1 fruit fly cellular context compared by ENCODE assay signal in the genomic region with DNA sequence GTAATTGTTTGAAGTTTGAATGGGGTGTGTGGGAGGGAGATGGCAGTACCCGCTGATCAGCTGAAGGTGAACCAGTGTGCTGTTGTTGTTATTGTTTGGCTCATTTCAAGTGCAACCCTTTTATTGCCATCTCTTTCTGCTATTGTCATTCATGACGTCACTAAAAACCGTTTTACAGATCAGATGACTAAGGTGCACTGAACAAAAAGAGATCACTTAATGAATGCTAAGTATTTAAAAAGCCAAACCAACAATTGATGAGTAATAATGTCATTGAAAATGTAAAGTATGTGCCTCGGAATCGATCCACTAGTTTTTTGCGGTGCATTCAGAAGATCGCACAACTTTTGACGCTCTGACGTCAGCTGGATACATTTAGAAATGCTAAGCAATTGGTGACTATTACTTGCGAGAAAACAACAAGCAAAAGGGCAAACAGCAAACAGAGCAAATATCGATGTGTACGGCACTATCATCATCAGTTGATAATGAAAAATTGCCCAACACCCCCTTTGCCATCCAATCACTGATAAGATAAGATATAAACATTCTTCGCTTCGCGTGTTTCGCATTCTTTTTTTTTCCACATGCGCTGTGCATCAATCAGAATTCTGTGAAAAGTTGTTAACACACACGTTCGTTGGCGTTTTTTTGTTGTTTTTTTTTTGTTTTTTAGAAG.
TF ChIP-seq lines count a peak whose summit lies in the region.

No protein-coding gene starts in this region.

TF ChIP-seq in whole organism, embryonic, 481 proteins besides CTCF, POLR2A, EP300 and RAD21 (continued from another document):
- TF ChIP-seq ranshi (GFP tag; IDR thresholded peaks at IDR 0.05; lab: Robert Waterston, UW) (no peak), seq (GFP tag; IDR thresholded peaks at IDR 0.05; lab: Robert Waterston, UW) (no peak), Sox100B (GFP tag; optimal IDR thresholded peaks at IDR 0.05; lab: Kevin White, UChicago) (peak; percentile 11), B-H2 (GFP tag; optimal IDR thresholded peaks at IDR 0.05; lab: Kevin White, UChicago) (no peak), CG6689 (GFP tag; IDR thresholded peaks at IDR 0.05; lab: Robert Waterston, UW) (peak; percentile 81), CG4730 (GFP tag; IDR thresholded peaks at IDR 0.05; lab: Robert Waterston, UW) (no peak), eve (GFP tag; optimal IDR thresholded peaks at IDR 0.05; lab: Kevin White, UChicago) (peak in 1 of 2 experiments; percentile 88), tap (tag; optimal IDR thresholded peaks at IDR 0.05; lab: Kevin White, UChicago) (peak; percentile 16), CG2116 (GFP tag; optimal IDR thresholded peaks at IDR 0.05; lab: Kevin White, UChicago) (peak; percentile 29), tgo (GFP tag; IDR thresholded peaks at IDR 0.05; lab: Robert Waterston, UW) (no peak; the same call in 2 of the 3 replicates), gcm (GFP tag; optimal IDR thresholded peaks at IDR 0.05; lab: Kevin White, UChicago) (peak; percentile 41), Sox102F (GFP tag; optimal IDR thresholded peaks at IDR 0.05; lab: Kevin White, UChicago) (peak; percentile 30), Meics (GFP tag; optimal IDR thresholded peaks at IDR 0.05; lab: Kevin White, UChicago) (peak; percentile 43), CG15269 (tag; optimal IDR thresholded peaks at IDR 0.05; lab: Kevin White, UChicago) (peak; percentile 50), CrebB (tag; optimal IDR thresholded peaks at IDR 0.05; lab: Kevin White, UChicago) (peak; percentile 26), CG11695 (GFP tag; IDR thresholded peaks at IDR 0.05; lab: Robert Waterston, UW) (0 out of 3 replicates have a peak, but pooled peaks have one; percentile 33), CG13424 (tag; optimal IDR thresholded peaks at IDR 0.05; lab: Kevin White, UChicago) (peak; percentile 18), CG10366 (GFP tag; IDR thresholded peaks at IDR 0.05; lab: Robert Waterston, UW) (peak; percentile 10; the same call in 1 of the 2 replicates), CG13287 (GFP tag; IDR thresholded peaks at IDR 0.05; lab: Robert Waterston, UW; ENCODE audit: partially characterized antibody) (no peak), CG1233 (GFP tag; optimal IDR thresholded peaks at IDR 0.05; lab: Kevin White, UChicago) (no peak), CG11398 (GFP tag; optimal IDR thresholded peaks at IDR 0.05; lab: Kevin White, UChicago) (no peak), CG10321 (GFP tag; IDR thresholded peaks at IDR 0.05; lab: Robert Waterston, UW) (peak; percentile 75), D19B (GFP tag; optimal IDR thresholded peaks at IDR 0.05; lab: Kevin White, UChicago) (no peak), CG17361 (GFP tag; IDR thresholded peaks at IDR 0.05; lab: Robert Waterston, UW) (no peak), Atf3 (GFP tag; optimal IDR thresholded peaks at IDR 0.05; lab: Kevin White, UChicago) (peak; percentile 45), cato (GFP tag; optimal IDR thresholded peaks at IDR 0.05; lab: Kevin White, UChicago; ENCODE audit: borderline replicate concordance) (no peak), D (optimal IDR thresholded peaks at IDR 0.05; lab: Kevin White, UChicago) (no peak), D (GFP tag; optimal IDR thresholded peaks at IDR 0.05; lab: Kevin White, UChicago) (peak; percentile 19), Max (GFP tag; optimal IDR thresholded peaks at IDR 0.05; lab: Kevin White, UChicago) (no peak), dpn (GFP tag; optimal IDR thresholded peaks at IDR 0.05; lab: Kevin White, UChicago) (peak; percentile 4 to 26), fd3F (GFP tag; optimal IDR thresholded peaks at IDR 0.05; lab: Kevin White, UChicago) (peak; percentile 13), prd (optimal IDR thresholded peaks at IDR 0.05; lab: Kevin White, UChicago) (no peak), prd (GFP tag; IDR thresholded peaks at IDR 0.05; lab: Robert Waterston, UW) (peak; percentile 50; the same call in 1 of the 3 replicates), Dek (tag; optimal IDR thresholded peaks at IDR 0.05; lab: Kevin White, UChicago) (peak; percentile 26), sqz (GFP tag; optimal IDR thresholded peaks at IDR 0.05; lab: Kevin White, UChicago) (no peak), bsh (GFP tag; optimal IDR thresholded peaks at IDR 0.05; lab: Kevin White, UChicago) (peak in 1 of 2 experiments; percentile 8), CG12219 (GFP tag; optimal IDR thresholded peaks at IDR 0.05; lab: Kevin White, UChicago) (peak; percentile 14), ems (GFP tag; optimal IDR thresholded peaks at IDR 0.05; lab: Kevin White, UChicago) (peak; percentile 39), sens (GFP tag; lab: Kevin White, UChicago) (peak; percentile 63), Oli (tag; optimal IDR thresholded peaks at IDR 0.05; lab: Kevin White, UChicago) (peak; percentile 33), pan (optimal IDR thresholded peaks at IDR 0.05; lab: Kevin White, UChicago) (no peak), pan (GFP tag; optimal IDR thresholded peaks at IDR 0.05 in 1 of 2, IDR thresholded peaks at IDR 0.05 in 1 of 2) (peak in 1 of 2 experiments; percentile 50), Kr (GFP tag; optimal IDR thresholded peaks at IDR 0.05; lab: Kevin White, UChicago) (peak; percentile 7), knrl (GFP tag; IDR thresholded peaks at IDR 0.05; lab: Robert Waterston, UW; ENCODE audit: partially characterized antibody) (no peak), eyg (GFP tag; optimal IDR thresholded peaks at IDR 0.05; lab: Kevin White, UChicago) (no peak), Ada2b (GFP tag; IDR thresholded peaks at IDR 0.05; lab: Robert Waterston, UW) (peak; percentile 28; the same call in 1 of the 2 replicates), CG8924 (tag; optimal IDR thresholded peaks at IDR 0.05; lab: Kevin White, UChicago) (peak; percentile 41), CG33557 (GFP tag; optimal IDR thresholded peaks at IDR 0.05; lab: Kevin White, UChicago) (no peak), tin (GFP tag; optimal IDR thresholded peaks at IDR 0.05; lab: Kevin White, UChicago) (no peak), CG6813 (GFP tag; optimal IDR thresholded peaks at IDR 0.05; lab: Kevin White, UChicago) (peak; percentile 37), CG18476 (GFP tag; optimal IDR thresholded peaks at IDR 0.05; lab: Kevin White, UChicago) (no peak), lbe (GFP tag; optimal IDR thresholded peaks at IDR 0.05; lab: Kevin White, UChicago) (peak; percentile 25), CG9817 (tag; optimal IDR thresholded peaks at IDR 0.05; lab: Kevin White, UChicago) (peak; percentile 45), CG5180 (GFP tag; optimal IDR thresholded peaks at IDR 0.05; lab: Kevin White, UChicago) (no peak), Pdp1 (GFP tag; optimal IDR thresholded peaks at IDR 0.05; lab: Kevin White, UChicago) (peak in 1 of 2 experiments; percentile 13), CG12942 (GFP tag; optimal IDR thresholded peaks at IDR 0.05; lab: Kevin White, UChicago) (no peak), CG10274 (GFP tag; optimal IDR thresholded peaks at IDR 0.05; lab: Kevin White, UChicago) (no peak), ara (GFP tag; IDR thresholded peaks at IDR 0.05; lab: Robert Waterston, UW) (no peak), CHES-1-like (GFP tag; optimal IDR thresholded peaks at IDR 0.05; lab: Kevin White, UChicago) (peak; percentile 46), CG2875 (GFP tag; optimal IDR thresholded peaks at IDR 0.05; lab: Kevin White, UChicago) (no peak), CG9727 (GFP tag; optimal IDR thresholded peaks at IDR 0.05; lab: Kevin White, UChicago) (peak; percentile 35), CG18599 (GFP tag; optimal IDR thresholded peaks at IDR 0.05; lab: Kevin White, UChicago) (peak; percentile 57), CG10979 (tag; optimal IDR thresholded peaks at IDR 0.05; lab: Kevin White, UChicago) (peak; percentile 11), Camta (GFP tag; optimal IDR thresholded peaks at IDR 0.05; lab: Kevin White, UChicago) (no peak), BtbVII (GFP tag; optimal IDR thresholded peaks at IDR 0.05; lab: Kevin White, UChicago) (peak; percentile 44), tx (GFP tag; optimal IDR thresholded peaks at IDR 0.05; lab: Kevin White, UChicago) (peak; percentile 13), Hr3 (GFP tag; optimal IDR thresholded peaks at IDR 0.05; lab: Kevin White, UChicago) (peak; percentile 39), Ets97D (GFP tag; optimal IDR thresholded peaks at IDR 0.05; lab: Kevin White, UChicago) (no peak), pb (GFP tag; optimal IDR thresholded peaks at IDR 0.05; lab: Kevin White, UChicago) (peak; percentile 13), HLH3B (GFP tag; IDR thresholded peaks at IDR 0.05; lab: Robert Waterston, UW) (peak; percentile 34; the same call in 1 of the 2 replicates), chinmo (GFP tag; IDR thresholded peaks at IDR 0.05; lab: Robert Waterston, UW; ENCODE audit: partially characterized antibody) (peak; percentile 76; the same call in 3 of the 4 replicates), CG1832 (GFP tag; optimal IDR thresholded peaks at IDR 0.05; lab: Kevin White, UChicago) (peak; percentile 40), CG3847 (GFP tag; IDR thresholded peaks at IDR 0.05; lab: Robert Waterston, UW) (peak; percentile 42), Lhr (GFP tag; optimal IDR thresholded peaks at IDR 0.05; lab: Kevin White, UChicago) (no peak), CG7839 (tag; optimal IDR thresholded peaks at IDR 0.05; lab: Kevin White, UChicago) (peak; percentile 56), zfh2 (GFP tag; optimal IDR thresholded peaks at IDR 0.05; lab: Kevin White, UChicago) (peak; percentile 31), ATbp (GFP tag; optimal IDR thresholded peaks at IDR 0.05; lab: Kevin White, UChicago) (peak; percentile 20), org-1 (GFP tag; optimal IDR thresholded peaks at IDR 0.05; lab: Kevin White, UChicago) (peak; percentile 44), Taf1 (GFP tag; IDR thresholded peaks at IDR 0.05; lab: Robert Waterston, UW) (no peak), br (optimal IDR thresholded peaks at IDR 0.05; lab: Kevin White, UChicago) (no peak), CG7786 (GFP tag; optimal IDR thresholded peaks at IDR 0.05; lab: Kevin White, UChicago) (peak; percentile 15), sd (tag; optimal IDR thresholded peaks at IDR 0.05; lab: Kevin White, UChicago) (peak; percentile 97), ind (GFP tag; optimal IDR thresholded peaks at IDR 0.05; lab: Kevin White, UChicago) (peak; percentile 29), CoRest (tag; optimal IDR thresholded peaks at IDR 0.05; lab: Kevin White, UChicago) (peak; percentile 11), CG42726 (GFP tag; IDR thresholded peaks at IDR 0.05; lab: Robert Waterston, UW; ENCODE audit: partially characterized antibody) (no peak), pros (GFP tag; optimal IDR thresholded peaks at IDR 0.05; lab: Kevin White, UChicago) (peak; percentile 9), E2f1 (GFP tag; IDR thresholded peaks at IDR 0.05; lab: Robert Waterston, UW) (0 out of 2 replicates have a peak, but pooled peaks have one; percentile 40), CG11456 (GFP tag; IDR thresholded peaks at IDR 0.05; lab: Robert Waterston, UW) (0 out of 3 replicates have a peak, but pooled peaks have one; percentile 39), CG4617 (GFP tag; optimal IDR thresholded peaks at IDR 0.05; lab: Kevin White, UChicago; ENCODE audit: borderline replicate concordance) (no peak), otp (GFP tag; IDR thresholded peaks at IDR 0.05; lab: Robert Waterston, UW) (0 out of 3 replicates have a peak, but pooled peaks have one; percentile 18), CG1603 (tag; optimal IDR thresholded peaks at IDR 0.05; lab: Kevin White, UChicago) (peak; percentile 50), CG15479 (GFP tag; optimal IDR thresholded peaks at IDR 0.05; lab: Kevin White, UChicago) (peak; percentile 36), bowl (GFP tag; IDR thresholded peaks at IDR 0.05; lab: Robert Waterston, UW) (peak; percentile 18; the same call in 1 of the 2 replicates), GATAe (GFP tag; conservative IDR thresholded peaks at IDR 0.05; lab: Robert Waterston, UW) (peak; percentile 95), Hsf (GFP tag; optimal IDR thresholded peaks at IDR 0.05; lab: Kevin White, UChicago) (peak; percentile 28), hkb (optimal IDR thresholded peaks at IDR 0.05; lab: Kevin White, UChicago) (no peak), hkb (GFP tag; IDR thresholded peaks at IDR 0.05; lab: Robert Waterston, UW) (peak; percentile 55), CG9437 (GFP tag; optimal IDR thresholded peaks at IDR 0.05; lab: Kevin White, UChicago) (peak; percentile 39), pfk (GFP tag; optimal IDR thresholded peaks at IDR 0.05; lab: Kevin White, UChicago) (no peak), her (GFP tag; optimal IDR thresholded peaks at IDR 0.05; lab: Kevin White, UChicago) (peak; percentile 64), ftz-f1 (GFP tag; optimal IDR thresholded peaks at IDR 0.05; lab: Kevin White, UChicago) (peak; percentile 40), crp (GFP tag; optimal IDR thresholded peaks at IDR 0.05; lab: Kevin White, UChicago) (peak in 1 of 2 experiments; percentile 45), row (GFP tag; IDR thresholded peaks at IDR 0.05; lab: Robert Waterston, UW) (peak; percentile 53), exex (tag; optimal IDR thresholded peaks at IDR 0.05; lab: Kevin White, UChicago) (peak; percentile 25), CG15514 (GFP tag; optimal IDR thresholded peaks at IDR 0.05; lab: Kevin White, UChicago) (peak; percentile 38), dmrt99B (tag; optimal IDR thresholded peaks at IDR 0.05; lab: Kevin White, UChicago) (peak; percentile 47)
